Fruit fly (Drosophila melanogaster): ENCODE results near the gene Ir76a.

The Ir76a gene

dm6 chr3L:19834143-19834794 is 35.2 kb downstream of the Ir76a start, which contains the start of the genes trc and CG32221 (continued):
- TF ChIP-seq NC2α (GFP tag; optimal IDR thresholded peaks at IDR 0.05), result no peak
- TF ChIP-seq lilli (GFP tag; optimal IDR thresholded peaks at IDR 0.05), result no peak
- TF ChIP-seq sima (GFP tag; optimal IDR thresholded peaks at IDR 0.05), result no peak
- peak; percentile 81 for TF ChIP-seq bbx (GFP tag; IDR thresholded peaks at IDR 0.05; ENCODE audit: partially characterized antibody)
- no peak for TF ChIP-seq hkb (optimal IDR thresholded peaks at IDR 0.05)
- TF ChIP-seq hkb (GFP tag; IDR thresholded peaks at IDR 0.05), result no peak
- TF ChIP-seq CG30431 (GFP tag; optimal IDR thresholded peaks at IDR 0.05), result no peak
- no peak for TF ChIP-seq Camta (GFP tag; optimal IDR thresholded peaks at IDR 0.05)
- no peak for TF ChIP-seq da (GFP tag; optimal IDR thresholded peaks at IDR 0.05)
- TF ChIP-seq cwo (GFP tag; optimal IDR thresholded peaks at IDR 0.05), result no peak
- no peak for TF ChIP-seq eve (GFP tag; optimal IDR thresholded peaks at IDR 0.05)
- peak; percentile 51; the same call in 1 of the 2 replicates for TF ChIP-seq CG3847 (GFP tag; IDR thresholded peaks at IDR 0.05)
- peak; percentile 79 for TF ChIP-seq CG15514 (GFP tag; optimal IDR thresholded peaks at IDR 0.05)
- TF ChIP-seq yki (optimal IDR thresholded peaks at IDR 0.05), result no peak
- TF ChIP-seq gcm2 (GFP tag; optimal IDR thresholded peaks at IDR 0.05), result no peak
- TF ChIP-seq Dref (GFP tag; IDR thresholded peaks at IDR 0.05), result peak; percentile 94
- peak in 1 of 2 experiments; percentile 47 for TF ChIP-seq insv (GFP tag; optimal IDR thresholded peaks at IDR 0.05)
- no peak for TF ChIP-seq Dfd (GFP tag; optimal IDR thresholded peaks at IDR 0.05)
- TF ChIP-seq vnd (GFP tag; IDR thresholded peaks at IDR 0.05; ENCODE audit: partially characterized antibody), result 0 out of 3 replicates have a peak, but pooled peaks have one; percentile 44
- TF ChIP-seq CG14667 (GFP tag; IDR thresholded peaks at IDR 0.05), result no peak
- TF ChIP-seq CG4617 (GFP tag; optimal IDR thresholded peaks at IDR 0.05; ENCODE audit: borderline replicate concordance), result peak; percentile 94
- no peak for TF ChIP-seq Ada2b (GFP tag; IDR thresholded peaks at IDR 0.05)
- no peak for TF ChIP-seq zen2 (GFP tag; IDR thresholded peaks at IDR 0.05; ENCODE audit: partially characterized antibody)
- TF ChIP-seq Ssrp (tag; optimal IDR thresholded peaks at IDR 0.05), result no peak
- TF ChIP-seq Rx (GFP tag; IDR thresholded peaks at IDR 0.05), result peak; percentile 59
- no peak for TF ChIP-seq luna (GFP tag; optimal IDR thresholded peaks at IDR 0.05)
- TF ChIP-seq Neu2 (GFP tag; optimal IDR thresholded peaks at IDR 0.05; ENCODE audit: borderline replicate concordance), result no peak
- TF ChIP-seq CG6254 (GFP tag; optimal IDR thresholded peaks at IDR 0.05), result peak; percentile 11
- TF ChIP-seq nerfin-2 (GFP tag; IDR thresholded peaks at IDR 0.05; ENCODE audit: partially characterized antibody), result peak; percentile 46
- no peak for TF ChIP-seq zen (tag; optimal IDR thresholded peaks at IDR 0.05)
- TF ChIP-seq CG11504 (tag; optimal IDR thresholded peaks at IDR 0.05), result no peak
- no peak for TF ChIP-seq nau (GFP tag; optimal IDR thresholded peaks at IDR 0.05)
- TF ChIP-seq chinmo (GFP tag; IDR thresholded peaks at IDR 0.05; ENCODE audit: partially characterized antibody), result no peak
- TF ChIP-seq CG10565 (GFP tag; optimal IDR thresholded peaks at IDR 0.05), result no peak
- no peak for TF ChIP-seq CG7839 (tag; optimal IDR thresholded peaks at IDR 0.05)
- no peak for TF ChIP-seq CG18262 (tag; optimal IDR thresholded peaks at IDR 0.05)
- peak; percentile 77 for TF ChIP-seq CG42726 (GFP tag; IDR thresholded peaks at IDR 0.05; ENCODE audit: partially characterized antibody)
- TF ChIP-seq CG8089 (GFP tag; optimal IDR thresholded peaks at IDR 0.05), result peak; percentile 24
- TF ChIP-seq CG30020 (tag; optimal IDR thresholded peaks at IDR 0.05), result peak; percentile 31
- TF ChIP-seq ro (GFP tag; IDR thresholded peaks at IDR 0.05), result no peak
- TF ChIP-seq run (tag; optimal IDR thresholded peaks at IDR 0.05), result no peak
- TF ChIP-seq CG1529 (GFP tag; optimal IDR thresholded peaks at IDR 0.05), result no peak
- no peak for TF ChIP-seq zf30C (GFP tag; optimal IDR thresholded peaks at IDR 0.05)
- peak; percentile 40; the same call in 1 of the 2 replicates for TF ChIP-seq hbn (GFP tag; IDR thresholded peaks at IDR 0.05; ENCODE audit: partially characterized antibody)
- no peak for TF ChIP-seq tll (GFP tag; optimal IDR thresholded peaks at IDR 0.05)
- peak; percentile 49 for TF ChIP-seq Aef1 (GFP tag; IDR thresholded peaks at IDR 0.05)
- TF ChIP-seq D19A (tag; optimal IDR thresholded peaks at IDR 0.05), result no peak
- TF ChIP-seq CG8290 (GFP tag; optimal IDR thresholded peaks at IDR 0.05), result no peak
- TF ChIP-seq CG8290 (tag; optimal IDR thresholded peaks at IDR 0.05), result no peak
- TF ChIP-seq CG8281 (tag; optimal IDR thresholded peaks at IDR 0.05), result no peak
